Worm (Caenorhabditis elegans): ENCODE data around the gene mrps-14.

Gene mrps-14

ce11 chrII:10271093-10271492 is 28.8 kb upstream of the mrps-14 start, which contains the start of gene F54B3.4:
F54B3.4 (minus strand) TSS chrII:10271193.
- TF ChIP-seq aha-1 (tag) = no peak
- TF ChIP-seq jun-1 (tag; optimal IDR thresholded peaks at IDR 0.05) = no peak
- TF ChIP-seq ztf-11 (tag; optimal IDR thresholded peaks at IDR 0.05) = no peak
- TF ChIP-seq Y48G9A.11 (GFP tag; IDR thresholded peaks at IDR 0.05) = no peak
- no peak for TF ChIP-seq madf-5 (GFP tag; IDR thresholded peaks at IDR 0.05)
- no peak for TF ChIP-seq mxl-2 (GFP tag; conservative IDR thresholded peaks at IDR 0.05)
- no peak for TF ChIP-seq rbr-2 (tag; optimal IDR thresholded peaks at IDR 0.05)
- no peak for TF ChIP-seq ces-1 (GFP tag; optimal IDR thresholded peaks at IDR 0.05)
- no peak for TF ChIP-seq unc-62 (GFP tag; optimal IDR thresholded peaks at IDR 0.05 in 1 of 2)
- TF ChIP-seq unc-62 (tag; optimal IDR thresholded peaks at IDR 0.05) = no peak
- TF ChIP-seq T26A8.4 (GFP tag; IDR thresholded peaks at IDR 0.05) = no peak
- no peak for TF ChIP-seq pha-4 (GFP tag; IDR thresholded peaks at IDR 0.05)
- TF ChIP-seq pha-4 (tag; optimal IDR thresholded peaks at IDR 0.05) = no peak
- TF ChIP-seq lin-1 (GFP tag; IDR thresholded peaks at IDR 0.05) = no peak
- no peak for TF ChIP-seq R02D3.7 (tag; optimal IDR thresholded peaks at IDR 0.05)
- TF ChIP-seq daf-16 (GFP tag; optimal IDR thresholded peaks at IDR 0.05) = no peak
- TF ChIP-seq daf-16 (tag; optimal IDR thresholded peaks at IDR 0.05) = no peak
- TF ChIP-seq hlh-11 (tag; optimal IDR thresholded peaks at IDR 0.05) = no peak
- no peak for TF ChIP-seq lin-39 (tag; optimal IDR thresholded peaks at IDR 0.05)
- no peak for TF ChIP-seq ceh-62 (tag; optimal IDR thresholded peaks at IDR 0.05)
- no peak for TF ChIP-seq attf-4 (tag; optimal IDR thresholded peaks at IDR 0.05)

- TF ChIP-seq lsy-2 (tag; optimal IDR thresholded peaks at IDR 0.05) = no peak
- no peak for TF ChIP-seq unc-62 (GFP tag; optimal IDR thresholded peaks at IDR 0.05 in 1 of 2)
- TF ChIP-seq unc-62 (tag; optimal IDR thresholded peaks at IDR 0.05) = no peak
- no peak for TF ChIP-seq mxl-3 (GFP tag; optimal IDR thresholded peaks at IDR 0.05)
- TF ChIP-seq lim-7 (GFP tag; IDR thresholded peaks at IDR 0.05) = no peak
- TF ChIP-seq snpc-4 (tag; optimal IDR thresholded peaks at IDR 0.05) = no peak
- no peak for TF ChIP-seq T20F7.1 (GFP tag; optimal IDR thresholded peaks at IDR 0.05)
- no peak for TF ChIP-seq daf-12 (tag; optimal IDR thresholded peaks at IDR 0.05)
- TF ChIP-seq egl-43 (GFP tag; IDR thresholded peaks at IDR 0.05) = no peak
- TF ChIP-seq unc-39 (tag; optimal IDR thresholded peaks at IDR 0.05) = no peak
- no peak for TF ChIP-seq skn-1 (tag; optimal IDR thresholded peaks at IDR 0.05)
- no peak for TF ChIP-seq ctbp-1 (GFP tag; IDR thresholded peaks at IDR 0.05)
- no peak for TF ChIP-seq hif-1 (tag; optimal IDR thresholded peaks at IDR 0.05)
- TF ChIP-seq mdl-1 (tag; optimal IDR thresholded peaks at IDR 0.05) = no peak
- TF ChIP-seq aly-2 (tag; optimal IDR thresholded peaks at IDR 0.05) = no peak
- no peak for TF ChIP-seq R02D3.7 (tag; optimal IDR thresholded peaks at IDR 0.05)
These were observed 27.8 kb upstream of the mrps-14 start, which contains the start of gene F54B3.2 for ce11 chrII:10270052-10270451. F54B3.2 (minus strand) TSS chrII:10270152.

ce11 chrII:10261261-10261660 is 19.0 kb upstream of the mrps-14 start:
- TF ChIP-seq mxl-2 (GFP tag; conservative IDR thresholded peaks at IDR 0.05) = no peak
- TF ChIP-seq unc-62 (GFP tag; optimal IDR thresholded peaks at IDR 0.05 in 1 of 2) = peak in 1 of 2 experiments; percentile 95
- TF ChIP-seq unc-62 (tag; optimal IDR thresholded peaks at IDR 0.05) = no peak

ce11 chrII:10252048-10252447 is 9.8 kb upstream of the mrps-14 start:
- TF ChIP-seq F26F4.8 (GFP tag; conservative IDR thresholded peaks at IDR 0.05) = no peak
- TF ChIP-seq aha-1 (tag) = peak; percentile 92

ce11 chrII:10250966-10251365 is 8.7 kb upstream of the mrps-14 start, which contains the start of gene F54B3.1:
F54B3.1 (plus strand) TSS chrII:10251266.
- TF ChIP-seq ceh-20 (GFP tag; IDR thresholded peaks at IDR 0.05) = no peak
- no peak for TF ChIP-seq aha-1 (tag)
- no peak for TF ChIP-seq unc-62 (GFP tag; optimal IDR thresholded peaks at IDR 0.05 in 1 of 2)
- no peak for TF ChIP-seq unc-62 (tag; optimal IDR thresholded peaks at IDR 0.05)
- TF ChIP-seq lin-39 (tag; optimal IDR thresholded peaks at IDR 0.05) = no peak
- TF ChIP-seq nhr-10 (tag; optimal IDR thresholded peaks at IDR 0.05) = no peak
- TF ChIP-seq D1046.2 (GFP tag; IDR thresholded peaks at IDR 0.05) = no peak
- no peak for TF ChIP-seq T26A8.4 (GFP tag; IDR thresholded peaks at IDR 0.05)
- no peak for TF ChIP-seq zfp-3 (GFP tag; conservative IDR thresholded peaks at IDR 0.05)

All from whole organism, L4 larva.